Worm (Caenorhabditis elegans) whole organism, late embryonic: ENCODE measurements around the gene lin-31.

Experiments
- ahr-1 ChIP-seq: sonication (generic microtip); optimal IDR thresholded peaks from 2 replicates; lab custom pipeline; 2016; ENCODE audit warnings: missing genetic modification characterization, missing compliant biosample characterization
- ama-1 ChIP-seq: fragments of 150-350 bp; optimal IDR thresholded peaks from 2 replicates; lab custom pipeline; 2014
- ceh-18 ChIP-seq: sonication (generic microtip); optimal IDR thresholded peaks from 2 replicates; lab custom pipeline; 2016; ENCODE audit warnings: missing genetic modification characterization, missing compliant biosample characterization
- ets-4 ChIP-seq: sonication (generic microtip); optimal IDR thresholded peaks from 2 replicates; lab custom pipeline; 2016; ENCODE audit warnings: missing genetic modification characterization, missing compliant biosample characterization
- fkh-10 ChIP-seq: fragments of 150-350 bp; optimal IDR thresholded peaks from 2 replicates; lab custom pipeline; 2014; ENCODE audit warnings: missing biosample characterization, missing genetic modification reagents, missing genetic modification characterization
- hlh-8 ChIP-seq: sonication (generic microtip); optimal IDR thresholded peaks from 2 replicates; lab custom pipeline; 2016; ENCODE audit warnings: missing genotype, missing genetic modification characterization, missing compliant biosample characterization
- odd-2 ChIP-seq: sonication (generic microtip); optimal IDR thresholded peaks from 2 replicates; lab custom pipeline; 2017; ENCODE audit warnings: antibody characterized with exemption, mild to moderate bottlenecking, missing genetic modification characterization, missing compliant biosample characterization
- pha-4 ChIP-seq: fragments of 150-350 bp; optimal IDR thresholded peaks from 2 replicates; lab custom pipeline; 2018; ENCODE audit warnings: missing biosample characterization, missing genetic modification reagents, missing genetic modification characterization
- sox-4 ChIP-seq: sonication (generic microtip); optimal IDR thresholded peaks from 2 replicates; lab custom pipeline; 2017; ENCODE audit warnings: mild to moderate bottlenecking, missing genetic modification characterization, inconsistent platforms, missing compliant biosample characterization
- unc-3 ChIP-seq, 2 experiments: fragments of 200-800 bp in 1 of 2; sonication (Bioruptor generic) in 1 of 2; sonication (generic microtip) in 1 of 2; conservative IDR thresholded peaks in 1 of 2; optimal IDR thresholded peaks in 1 of 2; 2 replicates each; pipeline versions ENCODE4 v1.3.6 to Lab custom; 2016 to 2022; ENCODE audit warnings: missing compliant biosample characterization in 2 of 2, missing genetic modification characterization in 2 of 2, missing genetic modification reagents in 1 of 2
- zip-5 ChIP-seq: sonication (generic microtip); optimal IDR thresholded peaks from 2 replicates; lab custom pipeline; 2016; ENCODE audit warnings: missing genetic modification characterization, missing compliant biosample characterization
- ztf-16 ChIP-seq: sonication (generic microtip); optimal IDR thresholded peaks from 2 replicates; lab custom pipeline; 2017; ENCODE audit warnings: missing genetic modification characterization, missing compliant biosample characterization

DNA sequence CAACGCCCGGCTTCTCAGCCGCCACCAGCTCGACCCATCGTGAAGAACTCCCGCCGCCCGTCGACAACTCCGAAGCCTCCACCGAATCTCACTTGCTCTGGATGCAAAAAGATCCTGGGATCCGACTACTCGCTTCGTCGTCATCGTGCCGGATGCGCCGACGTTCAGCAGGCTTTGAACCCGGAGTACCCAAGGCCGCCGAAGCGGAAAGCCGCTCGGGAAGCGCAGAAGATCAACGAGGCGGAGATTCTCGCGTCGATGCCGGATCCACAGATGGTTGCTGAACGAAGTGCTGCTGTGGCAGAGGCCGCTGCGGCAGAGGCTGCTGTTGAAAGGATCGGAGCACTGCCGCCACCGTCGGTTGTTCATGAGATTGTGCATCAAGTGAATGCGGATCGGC lies 13.5 kb upstream of the lin-31 start:
- no peak for TF ChIP-seq ztf-16 (tag; lab: Kevin White, UChicago)
- TF ChIP-seq ama-1 = no peak
- no peak for TF ChIP-seq sox-4 (tag; lab: Kevin White, UChicago)
- no peak for TF ChIP-seq hlh-8 (tag; lab: Kevin White, UChicago)
- no peak for TF ChIP-seq ceh-18
- no peak for TF ChIP-seq pha-4 (tag; lab: Kevin White, UChicago)
- no peak for TF ChIP-seq unc-3 (GFP tag; conservative IDR thresholded peaks at IDR 0.05; lab: Robert Waterston, UW)
- TF ChIP-seq unc-3 (tag; optimal IDR thresholded peaks at IDR 0.05; lab: Kevin White, UChicago) = no peak
- no peak for TF ChIP-seq fkh-10 (GFP tag; lab: Kevin White, UChicago)
- no peak for TF ChIP-seq ahr-1
- TF ChIP-seq zip-5 (tag; lab: Kevin White, UChicago) = no peak
- no peak for TF ChIP-seq odd-2
- TF ChIP-seq ets-4 (tag; lab: Kevin White, UChicago) = no peak
